Fruit fly (Drosophila melanogaster) whole organism, embryonic: ENCODE measurements around the gene fwe.

Experiments
- CG11560 ChIP-seq: fragments of 200-800 bp; sonication (Bioruptor generic); IDR thresholded peaks from 3 replicates; pipeline ENCODE4 v1.3.6; 2022; ENCODE audit warnings: missing biosample characterization, missing genetic modification characterization
- CG16779 ChIP-seq: fragments of 200-800 bp; sonication (Bioruptor generic); IDR thresholded peaks from 2 replicates; pipeline ENCODE4 v1.3.6; 2022; ENCODE audit warnings: missing biosample characterization, missing genetic modification characterization
- CG18619 ChIP-seq: fragments of 200-800 bp; sonication (Bioruptor generic); optimal IDR thresholded peaks from 3 replicates; lab custom pipeline; 2017; ENCODE audit warnings: missing biosample characterization, mild to moderate bottlenecking, missing genetic modification characterization
- CG6654 ChIP-seq: fragments of 200-800 bp; sonication (Bioruptor generic); optimal IDR thresholded peaks from 2 replicates; lab custom pipeline; 2017; ENCODE audit warnings: missing biosample characterization, mild to moderate bottlenecking, missing genetic modification characterization
- CG9817 ChIP-seq: fragments of 200-800 bp; sonication (Bioruptor generic); optimal IDR thresholded peaks from 2 replicates; lab custom pipeline; 2018; ENCODE audit warnings: missing biosample characterization, mild to moderate bottlenecking, missing genetic modification characterization, moderate library complexity
- HLH4C ChIP-seq: fragments of 200-800 bp; sonication (Bioruptor generic); IDR thresholded peaks from 3 replicates; pipeline ENCODE4 v1.3.6; 2022; ENCODE audit warnings: missing biosample characterization, missing genetic modification characterization; ENCODE audit not compliant: partially characterized antibody
- disco-r ChIP-seq: fragments of 200-800 bp; sonication (Bioruptor generic); optimal IDR thresholded peaks from 2 replicates; lab custom pipeline; 2016; ENCODE audit warnings: missing biosample characterization, missing genetic modification characterization
- slbo ChIP-seq: fragments of 200-800 bp; sonication (Bioruptor generic); IDR thresholded peaks from 2 replicates; pipeline ENCODE4 v1.3.6; 2022; ENCODE audit warnings: missing biosample characterization, missing genetic modification characterization
- sob ChIP-seq: fragments of 200-800 bp; sonication (Bioruptor generic); IDR thresholded peaks from 2 replicates; pipeline ENCODE4 v1.3.6; 2022; ENCODE audit warnings: missing biosample characterization, missing genetic modification characterization
- twi ChIP-seq: fragments of 200-800 bp; optimal IDR thresholded peaks from 2 replicates; lab custom pipeline; 2019; ENCODE audit warnings: missing biosample characterization, mild to moderate bottlenecking, missing genetic modification characterization, moderate library complexity

- TF ChIP-seq twi (tag; lab: Kevin White, UChicago) (no peak), CG6654 (GFP tag; lab: Kevin White, UChicago) (no peak), CG16779 (GFP tag; lab: Robert Waterston, UW) (no peak), sob (GFP tag; lab: Robert Waterston, UW) (no peak), CG11560 (tag; lab: Robert Waterston, UW) (no peak), slbo (GFP tag; lab: Robert Waterston, UW) (no peak), CG18619 (GFP tag; lab: Kevin White, UChicago) (no peak), HLH4C (GFP tag; lab: Robert Waterston, UW) (no peak), CG9817 (tag; lab: Kevin White, UChicago) (no peak), disco-r (no peak)
Measured at dm6 chr3L:15809185-15809584, 7.0 kb downstream of the fwe start, which contains the start of gene CG13445.
